Fruit fly (Drosophila melanogaster): ENCODE data around the gene vari.

vari gene

dm6 chr2L:20796758-20797514, at the start of gene vari:
TSS of gene vari (minus strand) at chr2L:20797042.
- no peak for TF ChIP-seq ttk (optimal IDR thresholded peaks at IDR 0.05)
- no peak for TF ChIP-seq Sin3A (optimal IDR thresholded peaks at IDR 0.05)

dm6 chr2L:20844381-20844780, 47.5 kb upstream of the vari start:
- TF ChIP-seq h (optimal IDR thresholded peaks at IDR 0.05) (no peak), psq (optimal IDR thresholded peaks at IDR 0.05) (no peak), insv (optimal IDR thresholded peaks at IDR 0.05) (no peak), Sin3A (optimal IDR thresholded peaks at IDR 0.05) (no peak), Myc (optimal IDR thresholded peaks at IDR 0.05) (no peak), ttk (optimal IDR thresholded peaks at IDR 0.05) (no peak)

dm6 chr2L:20840462-20841038, 43.7 kb upstream of the vari start, which contains the start of gene CG31676:
TSS of gene CG31676 (plus strand) at chr2L:20840750.
- no peak for TF ChIP-seq Myc (optimal IDR thresholded peaks at IDR 0.05)
- TF ChIP-seq psq (optimal IDR thresholded peaks at IDR 0.05), result no peak
- no peak for TF ChIP-seq ttk (optimal IDR thresholded peaks at IDR 0.05)
- TF ChIP-seq Sin3A (optimal IDR thresholded peaks at IDR 0.05), result no peak
- no peak for TF ChIP-seq insv (optimal IDR thresholded peaks at IDR 0.05)
- TF ChIP-seq h (optimal IDR thresholded peaks at IDR 0.05), result no peak

- no peak for TF ChIP-seq Sin3A (optimal IDR thresholded peaks at IDR 0.05)
These were observed 43.2 kb upstream of the vari start for dm6 chr2L:20840006-20840405.

DNA sequence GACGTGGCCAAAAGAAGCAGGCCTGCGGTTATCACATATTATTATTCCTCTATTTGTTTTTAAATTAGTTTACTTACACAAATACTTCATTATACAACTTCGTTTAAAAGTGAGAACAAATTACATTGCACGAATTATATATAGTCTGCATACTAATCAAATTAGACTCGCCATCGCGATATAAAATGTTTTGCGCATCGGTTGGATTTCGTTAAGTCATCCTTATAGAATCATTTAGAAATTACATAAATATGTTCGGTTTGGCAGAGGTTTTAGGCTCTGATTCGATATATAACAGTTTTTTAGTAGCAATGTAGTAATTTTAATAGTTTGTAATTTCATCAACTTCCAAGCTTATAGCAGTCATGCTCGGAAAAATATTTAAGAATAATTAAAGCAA, 41.0 kb upstream of the vari start, which contains the start of gene Spn38F:
TSS of gene Spn38F (minus strand) at position 101 of the 400 bp plus-strand sequence.
- no peak for TF ChIP-seq psq (optimal IDR thresholded peaks at IDR 0.05)
- TF ChIP-seq Myc (optimal IDR thresholded peaks at IDR 0.05), result no peak
- no peak for TF ChIP-seq ttk (optimal IDR thresholded peaks at IDR 0.05)
- no peak for TF ChIP-seq h (optimal IDR thresholded peaks at IDR 0.05)
- TF ChIP-seq insv (optimal IDR thresholded peaks at IDR 0.05), result no peak
- no peak for TF ChIP-seq Sin3A (optimal IDR thresholded peaks at IDR 0.05)

DNA sequence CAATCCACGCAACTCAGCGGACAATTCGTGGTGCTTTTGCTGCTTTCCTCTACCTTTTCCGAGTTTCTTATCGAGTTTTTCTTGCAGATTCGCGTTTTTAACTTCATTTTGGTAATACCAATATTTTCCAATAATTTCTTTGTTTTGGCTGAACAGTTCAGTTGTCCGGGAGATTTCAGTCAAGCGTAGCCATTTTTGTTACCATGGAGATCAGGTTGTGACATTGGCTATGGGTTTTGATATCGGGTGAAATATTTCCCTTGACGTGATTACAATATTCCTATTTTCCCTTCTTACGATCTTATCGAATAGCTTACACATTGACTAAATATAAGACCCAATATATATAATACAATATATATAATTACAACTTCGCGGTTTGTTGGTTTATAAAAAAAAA, 38.7 kb upstream of the vari start, which contains the start of gene Oseg5:
TSS of gene Oseg5 (minus strand) at position 340 of the 400 bp plus-strand sequence.
- TF ChIP-seq ttk (optimal IDR thresholded peaks at IDR 0.05) (no peak), Myc (optimal IDR thresholded peaks at IDR 0.05) (no peak), h (optimal IDR thresholded peaks at IDR 0.05) (no peak), Sin3A (optimal IDR thresholded peaks at IDR 0.05) (no peak), psq (optimal IDR thresholded peaks at IDR 0.05) (no peak), insv (optimal IDR thresholded peaks at IDR 0.05) (no peak)

DNA sequence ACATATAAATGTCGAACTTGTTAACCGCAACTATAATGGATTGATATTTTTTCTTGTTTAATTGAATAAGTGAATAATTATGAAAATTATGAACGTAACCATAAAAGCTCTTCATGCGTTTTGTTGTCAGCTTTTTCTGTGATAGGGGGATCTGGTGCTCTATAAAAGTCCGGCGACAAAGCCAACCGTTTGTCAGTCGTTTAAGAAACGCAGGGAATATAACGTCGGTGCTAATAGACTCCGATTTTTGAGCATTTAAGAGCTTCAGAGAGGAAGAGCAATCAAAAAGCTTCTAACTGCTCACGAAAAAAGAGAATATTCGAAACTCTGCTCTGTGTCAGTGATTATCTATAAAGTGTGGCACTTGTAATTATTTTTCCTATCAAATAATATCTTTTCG, 34.2 kb upstream of the vari start, which contains the start of gene CG31674:
TSS of gene CG31674 (plus strand) at position 203 of the 400 bp plus-strand sequence.
- TF ChIP-seq insv (optimal IDR thresholded peaks at IDR 0.05) (no peak), ttk (optimal IDR thresholded peaks at IDR 0.05) (no peak), Sin3A (optimal IDR thresholded peaks at IDR 0.05) (no peak), Myc (optimal IDR thresholded peaks at IDR 0.05) (no peak), h (optimal IDR thresholded peaks at IDR 0.05) (no peak), psq (optimal IDR thresholded peaks at IDR 0.05) (no peak)

DNA sequence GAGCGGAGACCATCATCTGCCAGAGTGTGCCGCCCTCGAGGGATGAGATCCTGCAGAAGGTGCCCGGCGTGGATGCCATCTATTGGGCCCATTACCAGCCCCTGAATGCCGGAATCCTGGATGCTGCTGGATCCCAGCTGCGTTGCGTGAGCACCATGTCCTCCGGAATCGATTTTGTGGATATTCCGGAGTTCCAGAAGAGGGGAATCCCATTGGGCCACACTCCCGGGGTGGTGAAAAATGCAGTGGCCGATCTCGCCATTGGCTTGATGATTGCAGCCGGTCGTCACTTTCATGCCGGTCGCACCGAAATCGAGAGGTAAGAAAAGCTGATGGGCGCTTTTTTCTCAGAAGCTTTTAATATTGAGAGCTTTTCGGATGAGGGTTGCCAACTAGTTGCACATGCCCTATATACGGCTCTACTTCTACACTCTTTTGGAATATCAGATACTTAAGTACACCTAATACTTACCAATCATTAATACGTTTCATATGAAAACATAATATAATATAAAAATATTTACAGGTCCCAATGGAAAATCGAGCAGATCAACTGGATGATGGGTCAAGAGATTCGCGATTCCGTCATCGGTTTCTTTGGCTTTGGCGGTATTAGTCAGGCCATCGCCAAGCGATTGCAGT, 33.0 kb upstream of the vari start:
- no peak for TF ChIP-seq psq (optimal IDR thresholded peaks at IDR 0.05)
- no peak for TF ChIP-seq Myc (optimal IDR thresholded peaks at IDR 0.05)
- TF ChIP-seq ttk (optimal IDR thresholded peaks at IDR 0.05), result no peak
- no peak for TF ChIP-seq Sin3A (optimal IDR thresholded peaks at IDR 0.05)
- no peak for TF ChIP-seq h (optimal IDR thresholded peaks at IDR 0.05)
- TF ChIP-seq insv (optimal IDR thresholded peaks at IDR 0.05), result no peak

dm6 chr2L:20829309-20829708, 32.5 kb upstream of the vari start, which contains the start of gene CG31673:
TSS of gene CG31673 (plus strand) at chr2L:20829609.
- TF ChIP-seq Myc (optimal IDR thresholded peaks at IDR 0.05), result no peak
- TF ChIP-seq h (optimal IDR thresholded peaks at IDR 0.05), result no peak
- TF ChIP-seq psq (optimal IDR thresholded peaks at IDR 0.05), result no peak
- no peak for TF ChIP-seq ttk (optimal IDR thresholded peaks at IDR 0.05)
- TF ChIP-seq Sin3A (optimal IDR thresholded peaks at IDR 0.05), result no peak
- TF ChIP-seq insv (optimal IDR thresholded peaks at IDR 0.05), result no peak

DNA sequence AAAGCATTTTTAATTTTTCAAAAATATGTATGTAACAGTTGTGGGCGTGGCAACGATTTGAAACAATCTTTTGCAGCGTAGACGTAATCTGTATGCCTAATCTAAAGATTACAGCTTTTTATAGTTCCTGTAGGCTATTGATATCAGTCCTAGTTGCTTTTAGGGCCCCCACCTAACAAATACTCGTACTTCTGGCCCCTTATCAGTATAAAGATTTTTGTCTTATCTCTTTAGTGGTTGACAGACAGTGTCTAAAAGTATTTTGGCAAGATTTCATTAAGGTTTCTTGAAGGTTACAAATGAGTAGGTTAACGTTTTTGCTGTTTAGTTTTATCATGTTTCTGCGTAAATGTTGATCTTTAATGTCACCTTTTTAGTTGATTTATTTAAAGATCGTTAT, 31.9 kb upstream of the vari start:
- TF ChIP-seq insv (optimal IDR thresholded peaks at IDR 0.05), result no peak
- TF ChIP-seq Sin3A (optimal IDR thresholded peaks at IDR 0.05), result no peak
- TF ChIP-seq Myc (optimal IDR thresholded peaks at IDR 0.05), result no peak
- TF ChIP-seq h (optimal IDR thresholded peaks at IDR 0.05), result no peak
- TF ChIP-seq ttk (optimal IDR thresholded peaks at IDR 0.05), result no peak
- no peak for TF ChIP-seq psq (optimal IDR thresholded peaks at IDR 0.05)

DNA sequence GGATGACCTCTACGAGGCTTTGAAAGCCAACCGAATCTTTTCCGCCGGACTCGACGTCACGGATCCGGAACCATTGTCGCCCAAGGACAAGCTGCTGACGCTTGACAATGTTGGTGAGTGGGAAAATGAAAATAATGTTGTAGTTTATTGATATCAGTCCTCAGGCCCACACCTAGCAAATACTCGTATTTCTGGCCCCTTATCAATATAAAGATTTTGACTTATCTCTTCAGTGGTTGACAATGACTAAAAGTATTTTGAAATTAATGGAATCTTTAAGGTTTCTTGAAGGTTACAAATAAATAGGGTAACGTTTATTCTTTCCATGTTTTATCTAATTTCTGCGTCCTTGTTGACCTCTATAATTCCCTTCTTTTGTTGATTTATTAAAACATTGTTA, 30.2 kb upstream of the vari start:
- TF ChIP-seq Myc (optimal IDR thresholded peaks at IDR 0.05), result no peak

- TF ChIP-seq psq (optimal IDR thresholded peaks at IDR 0.05) (no peak), h (optimal IDR thresholded peaks at IDR 0.05) (no peak), Sin3A (optimal IDR thresholded peaks at IDR 0.05) (no peak), ttk (optimal IDR thresholded peaks at IDR 0.05) (no peak), Myc (optimal IDR thresholded peaks at IDR 0.05) (no peak), insv (optimal IDR thresholded peaks at IDR 0.05) (no peak)
These were observed 29.4 kb upstream of the vari start for dm6 chr2L:20826226-20826625.

All from Kc167 (cell line).